Fruit fly (Drosophila melanogaster) whole organism, embryonic: ENCODE results near the gene Rnmt.
A peak's percentile ranks its signal among the peaks of the same experiment; 100 is the strongest.

Experiments
- Atf-2 ChIP-seq: fragments of 200-800 bp; sonication (Bioruptor generic); optimal IDR thresholded peaks from 2 replicates; lab custom pipeline; 2016; ENCODE audit warnings: missing biosample characterization, missing genetic modification characterization
- Awh ChIP-seq: fragments of 200-800 bp; sonication (Bioruptor generic); IDR thresholded peaks from 2 replicates; pipeline ENCODE4, ENCODE4 v1.3.6; 2022; ENCODE audit warnings: missing biosample characterization, missing genetic modification characterization
- CG10267 ChIP-seq: fragments of 200-800 bp; sonication (Bioruptor generic); optimal IDR thresholded peaks from 2 replicates; lab custom pipeline; 2018; ENCODE audit warnings: missing biosample characterization, mild to moderate bottlenecking, missing genetic modification characterization, moderate library complexity
- CG10274 ChIP-seq: fragments of 200-800 bp; sonication (Bioruptor generic); optimal IDR thresholded peaks from 3 replicates; lab custom pipeline; 2017; ENCODE audit warnings: missing biosample characterization, mild to moderate bottlenecking, missing genetic modification characterization
- CG10366 ChIP-seq: fragments of 200-800 bp; sonication (Bioruptor generic); IDR thresholded peaks from 2 replicates; pipeline ENCODE4 v1.3.6; 2022; ENCODE audit warnings: missing biosample characterization, missing genetic modification characterization
- CG13296 ChIP-seq: fragments of 200-800 bp; sonication (Bioruptor generic); optimal IDR thresholded peaks from 3 replicates; lab custom pipeline; 2018; ENCODE audit warnings: missing biosample characterization, mild to moderate bottlenecking, missing genetic modification characterization
- CG13775 ChIP-seq: fragments of 200-800 bp; sonication (Bioruptor generic); optimal IDR thresholded peaks from 3 replicates; lab custom pipeline; 2017; ENCODE audit warnings: missing biosample characterization, mild to moderate bottlenecking, missing genetic modification characterization
- CG13894 ChIP-seq: fragments of 200-800 bp; sonication (Bioruptor generic); optimal IDR thresholded peaks from 3 replicates; lab custom pipeline; 2018; ENCODE audit warnings: missing biosample characterization, mild to moderate bottlenecking, missing genetic modification characterization, moderate library complexity
- CG16863 ChIP-seq: fragments of 200-800 bp; sonication (Bioruptor generic); optimal IDR thresholded peaks from 3 replicates; lab custom pipeline; 2016; ENCODE audit warnings: missing biosample characterization, missing genetic modification characterization
- CG17829 ChIP-seq: fragments of 200-800 bp; optimal IDR thresholded peaks from 2 replicates; lab custom pipeline; 2019; ENCODE audit warnings: missing biosample characterization, mild to moderate bottlenecking, missing genetic modification characterization, moderate library complexity
- CG31388 ChIP-seq: fragments of 200-800 bp; sonication (Bioruptor generic); optimal IDR thresholded peaks from 2 replicates; lab custom pipeline; 2016; ENCODE audit warnings: missing biosample characterization, missing genetic modification characterization
- CG32532 ChIP-seq: fragments of 200-800 bp; sonication (Bioruptor generic); IDR thresholded peaks from 2 replicates; pipeline ENCODE4 v1.3.6; 2022; ENCODE audit warnings: missing biosample characterization, missing genetic modification characterization
- CG3281 ChIP-seq: fragments of 200-800 bp; sonication (Bioruptor generic); optimal IDR thresholded peaks from 3 replicates; lab custom pipeline; 2017; ENCODE audit warnings: missing biosample characterization, mild to moderate bottlenecking, missing genetic modification characterization
- CG7556 ChIP-seq: fragments of 200-800 bp; sonication (Bioruptor generic); optimal IDR thresholded peaks from 2 replicates; lab custom pipeline; 2017; ENCODE audit warnings: missing biosample characterization, mild to moderate bottlenecking, missing genetic modification characterization
- CG7839 ChIP-seq: fragments of 200-800 bp; sonication (Bioruptor generic); optimal IDR thresholded peaks from 3 replicates; lab custom pipeline; 2018; ENCODE audit warnings: missing biosample characterization, mild to moderate bottlenecking, missing genetic modification characterization, moderate library complexity
- CG7987 ChIP-seq: fragments of 200-800 bp; sonication (Bioruptor generic); optimal IDR thresholded peaks from 2 replicates; lab custom pipeline; 2018; ENCODE audit warnings: missing biosample characterization, mild to moderate bottlenecking, missing genetic modification characterization, moderate library complexity
- CG8765 ChIP-seq: fragments of 200-800 bp; sonication (Bioruptor generic); IDR thresholded peaks from 2 replicates; pipeline ENCODE4 v1.3.6; 2022; ENCODE audit warnings: missing biosample characterization, missing genetic modification characterization
- CG8924 ChIP-seq: fragments of 200-800 bp; optimal IDR thresholded peaks from 3 replicates; lab custom pipeline; 2019; ENCODE audit warnings: missing biosample characterization, mild to moderate bottlenecking, missing genetic modification characterization, moderate library complexity
- CG9876 ChIP-seq: fragments of 200-800 bp; sonication (Bioruptor generic); optimal IDR thresholded peaks from 2 replicates; lab custom pipeline; 2016; ENCODE audit warnings: missing biosample characterization, missing genetic modification characterization
- Dbx ChIP-seq: fragments of 200-800 bp; sonication (Bioruptor generic); IDR thresholded peaks from 3 replicates; pipeline ENCODE4 v1.3.6; 2022; ENCODE audit warnings: missing biosample characterization, missing genetic modification characterization
- Doc3 ChIP-seq: fragments of 200-800 bp; sonication (Bioruptor generic); IDR thresholded peaks from 3 replicates; pipeline ENCODE4 v1.3.6; 2022; ENCODE audit warnings: missing biosample characterization, missing genetic modification characterization; ENCODE audit not compliant: partially characterized antibody
- Fer1 ChIP-seq: fragments of 200-800 bp; sonication (Bioruptor generic); optimal IDR thresholded peaks from 2 replicates; lab custom pipeline; 2017; ENCODE audit warnings: missing biosample characterization, mild to moderate bottlenecking, missing genetic modification characterization
- HHEX ChIP-seq: fragments of 200-800 bp; sonication (Bioruptor generic); optimal IDR thresholded peaks from 3 replicates; lab custom pipeline; 2017; ENCODE audit warnings: missing biosample characterization, mild to moderate bottlenecking, missing genetic modification characterization, missing genetic modification reagents
- Hand ChIP-seq: fragments of 200-800 bp; sonication (Bioruptor generic); optimal IDR thresholded peaks from 2 replicates; lab custom pipeline; 2017; ENCODE audit warnings: mild to moderate bottlenecking, missing biosample characterization, missing genetic modification reagents, missing genetic modification characterization
- MTF-1 ChIP-seq: fragments of 200-800 bp; sonication (Bioruptor generic); optimal IDR thresholded peaks from 2 replicates; lab custom pipeline; 2018; ENCODE audit warnings: missing biosample characterization, mild to moderate bottlenecking, missing genetic modification characterization, borderline replicate concordance
- ac ChIP-seq: fragments of 200-800 bp; sonication (Bioruptor generic); optimal IDR thresholded peaks from 3 replicates; lab custom pipeline; 2017; ENCODE audit warnings: missing biosample characterization, mild to moderate bottlenecking, missing genetic modification characterization
- ase ChIP-seq: fragments of 200-800 bp; sonication (Bioruptor generic); IDR thresholded peaks from 3 replicates; pipeline ENCODE4 v1.3.6; 2022; ENCODE audit warnings: missing biosample characterization, missing genetic modification characterization
- btn ChIP-seq: fragments of 200-800 bp; sonication (Bioruptor generic); optimal IDR thresholded peaks from 2 replicates; lab custom pipeline; 2016; ENCODE audit warnings: missing biosample characterization, missing genetic modification characterization
- chif ChIP-seq, 2 experiments: fragments of 200-800 bp; sonication (Bioruptor generic); optimal IDR thresholded peaks; 3 replicates each; lab custom pipeline; 2016; ENCODE audit warnings: missing biosample characterization in 2 of 2, missing genetic modification characterization in 2 of 2
- dimm ChIP-seq: fragments of 200-800 bp; sonication (Bioruptor generic); IDR thresholded peaks from 2 replicates; pipeline ENCODE4 v1.3.6; 2022; ENCODE audit warnings: missing biosample characterization, missing genetic modification characterization
- emc ChIP-seq: fragments of 200-800 bp; sonication (Bioruptor generic); optimal IDR thresholded peaks from 2 replicates; lab custom pipeline; 2016; ENCODE audit warnings: missing biosample characterization, missing genetic modification characterization
- gro ChIP-seq: fragments of 200-800 bp; sonication (Bioruptor generic); optimal IDR thresholded peaks from 2 replicates; lab custom pipeline; 2016; ENCODE audit warnings: missing biosample characterization, missing genetic modification characterization
- lola ChIP-seq, 3 experiments: fragments of >200 bp in 2 of 3; fragments of 200-800 bp in 1 of 3; sonication (Bioruptor generic) in 1 of 3; optimal IDR thresholded peaks; 2 replicates each; lab custom pipeline; 2017 to 2019; ENCODE audit warnings: missing biosample characterization in 3 of 3, missing genetic modification characterization in 3 of 3, mild to moderate bottlenecking in 1 of 3, moderate library complexity in 1 of 3
- maf-S ChIP-seq: fragments of 200-800 bp; sonication (Bioruptor generic); optimal IDR thresholded peaks from 2 replicates; lab custom pipeline; 2016; ENCODE audit warnings: missing biosample characterization, missing genetic modification characterization
- oc ChIP-seq: fragments of 200-800 bp; sonication (Bioruptor generic); optimal IDR thresholded peaks from 2 replicates; lab custom pipeline; 2018; ENCODE audit warnings: missing biosample characterization, mild to moderate bottlenecking, missing genetic modification characterization, moderate library complexity
- otp ChIP-seq: fragments of 200-800 bp; sonication (Bioruptor generic); IDR thresholded peaks from 3 replicates; pipeline ENCODE4, ENCODE4 v1.3.6; 2022; ENCODE audit warnings: missing biosample characterization, missing genetic modification characterization
- pb ChIP-seq: fragments of 200-800 bp; sonication (Bioruptor generic); optimal IDR thresholded peaks from 3 replicates; lab custom pipeline; 2016; ENCODE audit warnings: missing biosample characterization, missing genetic modification characterization
- peb ChIP-seq: fragments of 200-800 bp; sonication (Bioruptor generic); IDR thresholded peaks from 2 replicates; pipeline ENCODE4 v1.3.6; 2022; ENCODE audit warnings: missing biosample characterization, missing genetic modification characterization
- pfk ChIP-seq: fragments of 200-800 bp; sonication (Bioruptor generic); optimal IDR thresholded peaks from 2 replicates; lab custom pipeline; 2018; ENCODE audit warnings: missing biosample characterization, mild to moderate bottlenecking, missing genetic modification characterization, moderate library complexity
- sc ChIP-seq, 3 experiments: fragments of >200 bp in 2 of 3; fragments of 200-800 bp in 1 of 3; sonication (Bioruptor generic) in 1 of 3; optimal IDR thresholded peaks; 2 replicates in 2 of 3; 3 replicates in 1 of 3; lab custom pipeline; 2017; ENCODE audit warnings: mild to moderate bottlenecking in 1 of 3, missing biosample characterization in 1 of 3, missing genetic modification characterization in 1 of 3, missing genetic modification reagents in 1 of 3
- sens ChIP-seq: fragments of 200-800 bp; sonication (Bioruptor generic); peaks from one replicate; lab custom pipeline; 2016; ENCODE audit warnings: missing biosample characterization, missing genetic modification characterization
- sna ChIP-seq: fragments of 200-800 bp; sonication (Bioruptor generic); IDR thresholded peaks from 2 replicates; pipeline ENCODE4 v1.3.6; 2022; ENCODE audit warnings: missing biosample characterization, missing genetic modification characterization; ENCODE audit not compliant: partially characterized antibody
- tap ChIP-seq: fragments of 200-800 bp; optimal IDR thresholded peaks from 3 replicates; lab custom pipeline; 2019; ENCODE audit warnings: missing biosample characterization, mild to moderate bottlenecking, missing genetic modification characterization, moderate library complexity
- tin ChIP-seq: fragments of 200-800 bp; sonication (Bioruptor generic); optimal IDR thresholded peaks from 3 replicates; lab custom pipeline; 2016; ENCODE audit warnings: missing biosample characterization, missing genetic modification characterization
- tll ChIP-seq, 2 experiments: fragments of 200-800 bp in 1 of 2; fragments of >200 bp in 1 of 2; sonication (Bioruptor generic) in 1 of 2; optimal IDR thresholded peaks; 2 replicates each; lab custom pipeline; 2017 to 2019; ENCODE audit warnings: missing biosample characterization in 2 of 2, missing genetic modification characterization in 2 of 2, mild to moderate bottlenecking in 1 of 2, moderate library complexity in 1 of 2
- tup ChIP-seq: fragments of 200-800 bp; sonication (Bioruptor generic); optimal IDR thresholded peaks from 2 replicates; lab custom pipeline; 2016; ENCODE audit warnings: missing biosample characterization, mild to moderate bottlenecking, missing genetic modification characterization, moderate library complexity
- unpg ChIP-seq: fragments of 200-800 bp; sonication (Bioruptor generic); optimal IDR thresholded peaks from 3 replicates; lab custom pipeline; 2018; ENCODE audit warnings: missing biosample characterization, mild to moderate bottlenecking, missing genetic modification characterization, moderate library complexity

The Rnmt gene

dm6 chr2L:15056359-15057220 is 46.9 kb downstream of the Rnmt start (continued):
- TF ChIP-seq CG13296 (peak; percentile 54), sna (GFP tag; lab: Robert Waterston, UW) (no peak), CG31388 (GFP tag; lab: Kevin White, UChicago) (peak; percentile 32), CG17829 (peak; percentile 85), maf-S (GFP tag; lab: Kevin White, UChicago) (no peak), ase (GFP tag; lab: Robert Waterston, UW) (peak; percentile 77; the same call in 1 of the 3 replicates), CG8765 (peak; percentile 47; the same call in 1 of the 2 replicates), HHEX (GFP tag; lab: Kevin White, UChicago) (peak; percentile 76), CG32532 (peak; percentile 57; the same call in 1 of the 2 replicates), CG7987 (peak; percentile 54), CG16863 (GFP tag; lab: Kevin White, UChicago) (peak; percentile 19), CG7556 (GFP tag; lab: Kevin White, UChicago) (peak; percentile 89), tin (GFP tag; lab: Kevin White, UChicago) (peak; percentile 64), peb (GFP tag; lab: Robert Waterston, UW) (peak; percentile 54), otp (peak; percentile 67; the same call in 1 of the 3 replicates), gro (GFP tag; lab: Kevin White, UChicago) (no peak), tup (GFP tag; lab: Kevin White, UChicago) (no peak), tll (GFP tag; optimal IDR thresholded peaks at IDR 0.05; lab: Kevin White, UChicago) (peak in 1 of 2 experiments; percentile 18), Fer1 (GFP tag; lab: Kevin White, UChicago) (peak; percentile 72), Dbx (0 out of 3 replicates have a peak, but pooled peaks have one; percentile 35), CG10267 (tag; lab: Kevin White, UChicago) (peak; percentile 85), Hand (peak; percentile 7), sc (optimal IDR thresholded peaks at IDR 0.05; lab: Kevin White, UChicago) (no peak), sc (GFP tag; optimal IDR thresholded peaks at IDR 0.05; lab: Kevin White, UChicago) (peak; percentile 62), CG3281 (peak; percentile 56), unpg (peak; percentile 77), CG10366 (GFP tag; lab: Robert Waterston, UW) (peak; percentile 32; the same call in 1 of the 2 replicates), sens (GFP tag; lab: Kevin White, UChicago) (peak; percentile 94), pb (GFP tag; lab: Kevin White, UChicago) (no peak), CG8924 (tag; lab: Kevin White, UChicago) (peak; percentile 65), pfk (GFP tag; lab: Kevin White, UChicago) (no peak), CG10274 (peak; percentile 43), dimm (no peak), Atf-2 (GFP tag; lab: Kevin White, UChicago) (no peak), lola (GFP tag; optimal IDR thresholded peaks at IDR 0.05; lab: Kevin White, UChicago) (peak in 1 of 3 experiments; percentile 88), Awh (GFP tag; lab: Robert Waterston, UW) (0 out of 2 replicates have a peak, but pooled peaks have one; percentile 56), Doc3 (GFP tag; lab: Robert Waterston, UW) (no peak), CG7839 (tag; lab: Kevin White, UChicago) (peak; percentile 89), CG13894 (tag; lab: Kevin White, UChicago) (no peak), chif (GFP tag; optimal IDR thresholded peaks at IDR 0.05; lab: Kevin White, UChicago) (peak in 1 of 2 experiments; percentile 8), ac (no peak), emc (GFP tag; lab: Kevin White, UChicago) (no peak), oc (peak; percentile 63), btn (GFP tag; lab: Kevin White, UChicago) (no peak), tap (tag; lab: Kevin White, UChicago) (peak; percentile 51), MTF-1 (GFP tag; lab: Kevin White, UChicago) (peak; percentile 27), CG9876 (GFP tag; lab: Kevin White, UChicago) (no peak), CG13775 (peak; percentile 75)
